Fruit fly (Drosophila melanogaster): Measurements from ENCODE around the gene CG6983.
A peak's percentile ranks its signal among the peaks of the same experiment; 100 is the strongest.

CG6983 gene

dm6 chr3L:8451966-8452620 is 2.9 kb upstream of the CG6983 start:
- no peak for TF ChIP-seq CG8478 (optimal IDR thresholded peaks at IDR 0.05)
- TF ChIP-seq CTCF (optimal IDR thresholded peaks at IDR 0.05): no peak

DNA sequence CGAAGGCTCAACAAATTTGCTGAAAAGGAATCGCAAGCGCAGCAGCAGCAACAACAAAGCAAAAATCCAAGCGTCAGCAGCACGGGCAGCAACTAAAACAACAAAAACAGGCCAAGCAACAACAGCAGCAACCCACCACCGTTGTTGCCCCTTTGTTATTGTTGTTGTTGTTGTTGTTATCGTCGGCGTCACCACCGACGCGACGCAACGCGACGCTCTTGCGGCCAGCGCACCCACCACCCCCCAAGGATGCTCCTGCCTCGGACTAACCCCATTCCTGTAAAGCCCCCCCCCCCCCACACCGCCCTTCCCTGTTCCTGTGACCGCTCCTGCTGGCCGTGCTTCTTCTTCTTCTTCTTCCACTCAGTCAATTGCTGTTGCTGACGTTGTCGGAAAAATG is 1.6 kb upstream of the CG6983 start:
- TF ChIP-seq CG8478 (optimal IDR thresholded peaks at IDR 0.05): no peak
- no peak for TF ChIP-seq CTCF (optimal IDR thresholded peaks at IDR 0.05)

DNA sequence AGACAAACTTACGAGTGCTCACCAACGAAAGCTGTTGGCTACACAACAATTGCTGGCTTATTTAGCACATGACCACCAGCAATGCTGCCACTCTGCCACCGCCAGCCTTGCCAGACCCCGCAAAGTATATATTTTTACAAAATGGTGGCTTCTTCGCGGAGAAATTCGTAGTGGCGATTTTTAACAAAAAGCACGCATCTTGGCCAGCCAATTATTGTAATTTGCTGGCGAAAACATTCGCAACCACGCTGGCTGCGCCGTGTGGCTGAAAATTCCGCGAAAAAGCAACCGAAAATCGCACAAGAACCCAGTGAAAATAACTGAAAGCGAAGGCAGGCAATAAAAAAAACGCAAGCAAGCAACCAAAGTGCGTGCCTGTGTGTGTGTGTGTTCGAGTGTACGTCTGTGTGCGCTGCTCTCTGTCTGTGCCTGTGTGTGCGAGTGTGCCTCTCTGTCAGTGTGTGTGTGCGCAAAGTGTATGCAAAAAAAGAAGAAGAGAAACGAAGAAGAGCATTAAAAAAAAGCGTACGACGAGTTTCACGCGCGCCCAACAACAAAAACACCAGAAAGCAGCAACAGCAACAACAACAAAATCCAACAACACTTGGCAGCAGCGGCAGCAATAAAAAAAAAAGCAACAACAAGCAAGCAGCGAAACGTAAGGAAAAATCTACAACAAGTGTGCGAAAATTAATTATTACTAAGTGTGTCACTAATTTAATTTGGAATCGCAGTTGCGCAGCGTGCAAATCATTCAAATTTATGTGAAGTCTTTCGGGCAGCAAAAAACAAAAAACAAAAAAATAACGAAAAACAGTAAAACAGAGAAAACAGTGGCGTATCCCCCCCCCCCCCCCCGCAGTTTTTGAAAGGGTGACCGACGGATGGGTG is 868 bp upstream of the CG6983 start, which contains the start of gene Gug:
Gug (plus strand) TSS at position 123 of the 891 bp plus-strand sequence.
- TF ChIP-seq CTCF (optimal IDR thresholded peaks at IDR 0.05) (peak; percentile 27 to 28), CG8478 (optimal IDR thresholded peaks at IDR 0.05) (no peak)

- no peak for TF ChIP-seq CG8478 (optimal IDR thresholded peaks at IDR 0.05)
- TF ChIP-seq CTCF (optimal IDR thresholded peaks at IDR 0.05): no peak
Observed at dm6 chr3L:8448517-8448889, 674 bp downstream of the CG6983 start.

dm6 chr3L:8447795-8448516 is 1.2 kb downstream of the CG6983 start:
- no peak for TF ChIP-seq CG8478 (optimal IDR thresholded peaks at IDR 0.05)
- no peak for TF ChIP-seq CTCF (optimal IDR thresholded peaks at IDR 0.05)

dm6 chr3L:8446050-8446781 is 3.0 kb downstream of the CG6983 start:
- no peak for TF ChIP-seq CG8478 (optimal IDR thresholded peaks at IDR 0.05)
- TF ChIP-seq CTCF (optimal IDR thresholded peaks at IDR 0.05): no peak

DNA sequence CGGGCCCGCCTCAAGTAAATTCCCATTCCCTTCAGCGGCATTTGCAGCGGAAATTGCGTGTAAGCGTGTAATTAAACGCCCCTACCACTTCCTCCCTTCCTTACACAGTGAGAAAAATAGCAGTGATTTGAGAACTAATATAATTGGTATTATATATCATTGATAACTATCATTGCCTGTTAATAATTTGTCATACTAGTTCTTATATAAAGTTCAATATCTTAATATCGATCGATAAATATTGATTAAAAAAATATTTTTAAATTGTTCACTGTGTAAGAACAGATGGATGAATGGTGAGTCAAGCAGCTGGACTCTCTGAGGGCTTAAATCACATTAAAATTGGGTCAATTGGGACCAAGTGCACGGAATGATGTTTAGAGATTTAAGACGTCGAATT is 4.2 kb downstream of the CG6983 start:
- TF ChIP-seq CG8478 (optimal IDR thresholded peaks at IDR 0.05) (no peak), CTCF (optimal IDR thresholded peaks at IDR 0.05) (no peak)

DNA sequence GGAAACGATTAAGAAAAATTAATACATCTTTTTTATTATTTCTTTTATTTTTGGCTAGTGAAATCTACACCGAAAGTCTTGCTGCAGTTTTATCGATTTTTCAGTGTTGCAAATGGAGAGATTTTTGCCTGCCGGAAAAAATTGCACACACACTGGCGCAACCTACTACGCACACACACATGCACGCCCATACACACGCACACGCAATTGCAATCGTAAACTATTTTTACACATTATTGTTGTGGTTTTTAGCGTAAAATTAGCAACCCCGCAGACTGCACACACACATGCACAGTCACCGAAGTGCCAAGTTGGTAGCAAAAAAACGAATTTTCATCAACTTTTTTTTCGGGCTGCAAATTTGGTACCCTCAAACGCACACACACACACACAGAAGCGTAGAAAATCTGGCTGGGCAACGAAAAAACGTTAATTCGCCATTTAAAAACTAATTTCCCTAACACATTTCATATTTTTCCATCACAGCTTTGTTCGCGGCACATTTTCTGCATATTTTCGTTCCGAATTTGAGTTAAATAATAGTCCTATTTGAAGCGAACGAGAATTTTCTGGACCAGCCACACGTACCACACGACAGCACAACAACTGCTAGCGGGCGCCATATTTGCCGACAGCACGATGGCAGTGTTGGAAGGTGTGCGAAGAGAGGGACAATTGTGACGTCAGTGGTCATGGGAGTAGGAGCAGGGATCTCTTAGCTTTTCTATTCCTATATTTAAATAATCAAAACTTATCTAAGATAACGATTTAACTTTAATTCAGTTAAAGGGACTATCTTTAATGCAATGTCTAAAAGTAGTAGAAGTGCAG is 7.2 kb downstream of the CG6983 start, which contains the start of gene Unr:
Unr (minus strand) TSS at position 637 of the 831 bp plus-strand sequence.
- TF ChIP-seq CG8478 (optimal IDR thresholded peaks at IDR 0.05): no peak
- no peak for TF ChIP-seq CTCF (optimal IDR thresholded peaks at IDR 0.05)

DNA sequence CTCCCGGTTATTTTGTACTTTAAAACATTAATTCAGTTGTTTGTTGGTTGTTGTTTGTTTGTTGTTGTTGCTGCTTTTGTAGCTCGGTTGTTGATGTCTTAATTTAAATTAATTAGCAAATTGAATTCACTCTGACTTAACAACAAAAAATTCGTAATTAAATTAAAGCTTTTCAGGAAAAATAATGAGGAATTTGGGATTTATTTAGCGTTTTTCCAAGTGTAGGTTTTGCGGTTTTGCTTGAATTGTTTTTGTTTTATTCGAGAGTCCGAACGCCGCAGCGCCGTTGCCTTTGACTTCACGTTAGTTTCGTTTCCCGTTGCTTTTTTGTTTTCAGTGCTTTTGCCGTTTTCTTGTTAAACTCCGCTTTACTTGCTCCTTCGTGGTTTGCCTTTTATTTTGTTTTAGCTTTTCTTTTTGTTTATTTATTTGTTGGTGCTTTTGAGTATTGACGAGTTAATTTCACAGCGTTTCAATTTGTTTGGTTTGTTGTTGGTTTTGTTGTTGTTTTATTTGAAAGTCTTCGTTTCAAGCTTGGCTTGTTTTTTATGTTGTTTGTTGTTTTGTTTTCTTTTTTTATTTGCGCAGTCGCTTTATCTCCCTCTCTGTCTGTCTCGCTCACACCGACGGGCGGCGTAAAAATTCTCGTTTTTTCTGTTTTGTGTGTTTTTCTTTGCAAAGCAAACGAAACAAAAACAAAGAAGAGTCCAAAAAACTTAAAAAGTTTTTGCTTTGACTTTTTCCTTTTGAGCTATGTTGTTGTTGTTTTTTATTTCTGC is 8.2 kb downstream of the CG6983 start:
- TF ChIP-seq CTCF (optimal IDR thresholded peaks at IDR 0.05) (no peak), CG8478 (optimal IDR thresholded peaks at IDR 0.05) (no peak)

DNA sequence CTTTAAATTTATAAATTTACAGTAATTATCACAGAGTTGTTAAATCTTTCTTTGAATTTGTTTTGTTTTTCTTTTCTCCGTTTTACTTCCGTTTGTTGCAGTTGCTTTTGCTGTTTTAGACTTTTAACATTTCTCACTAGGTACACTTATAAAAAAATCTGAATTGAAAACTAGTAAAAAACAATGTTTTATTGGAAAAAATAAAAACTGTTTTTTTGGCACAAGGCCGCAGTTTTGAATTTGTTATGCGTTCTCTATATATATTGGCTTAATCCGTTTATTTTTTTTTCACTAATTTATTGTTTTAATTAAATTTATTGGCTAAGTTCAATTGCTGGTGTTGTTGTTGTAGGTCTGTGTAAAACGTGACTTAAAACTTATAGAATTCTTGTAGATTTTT is 9.1 kb downstream of the CG6983 start:
- TF ChIP-seq CG8478 (optimal IDR thresholded peaks at IDR 0.05): no peak
- no peak for TF ChIP-seq CTCF (optimal IDR thresholded peaks at IDR 0.05)

- TF ChIP-seq CTCF (optimal IDR thresholded peaks at IDR 0.05) (no peak), CG8478 (optimal IDR thresholded peaks at IDR 0.05) (no peak)
Observed at dm6 chr3L:8437583-8437982, 11.6 kb downstream of the CG6983 start.

dm6 chr3L:8424831-8425336 is 24.3 kb downstream of the CG6983 start, which contains the start of gene Cbl:
Gene Cbl (plus strand): TSS chr3L:8424954.
- TF ChIP-seq CTCF (optimal IDR thresholded peaks at IDR 0.05) (peak in 1 of 2 experiments; percentile 28), CG8478 (optimal IDR thresholded peaks at IDR 0.05) (no peak)

- TF ChIP-seq CG8478 (optimal IDR thresholded peaks at IDR 0.05) (no peak), CTCF (optimal IDR thresholded peaks at IDR 0.05) (no peak)
Observed at dm6 chr3L:8423156-8423555, 26.0 kb downstream of the CG6983 start.

Data from S2 (cell line).